Fruit fly (Drosophila melanogaster) whole organism, embryonic: ENCODE data around the gene CG15047.

ENCODE experiments used
- ATbp ChIP-seq: fragments of 200-800 bp; sonication (Bioruptor generic); optimal IDR thresholded peaks from 2 replicates; lab custom pipeline; 2017; ENCODE audit warnings: missing biosample characterization, mild to moderate bottlenecking, missing genetic modification characterization, missing genetic modification reagents
- CG10979 ChIP-seq: fragments of 200-800 bp; sonication (Bioruptor generic); optimal IDR thresholded peaks from 2 replicates; lab custom pipeline; 2018; ENCODE audit warnings: missing biosample characterization, mild to moderate bottlenecking, missing genetic modification characterization, moderate library complexity
- CG11504 ChIP-seq: fragments of 200-800 bp; sonication (Bioruptor generic); optimal IDR thresholded peaks from 3 replicates; lab custom pipeline; 2019; ENCODE audit warnings: missing biosample characterization, mild to moderate bottlenecking, missing genetic modification characterization, moderate library complexity
- CG14710 ChIP-seq: fragments of 200-800 bp; sonication (Bioruptor generic); optimal IDR thresholded peaks from 3 replicates; lab custom pipeline; 2019; ENCODE audit warnings: missing biosample characterization, mild to moderate bottlenecking, missing genetic modification characterization, moderate library complexity
- CG17912 ChIP-seq: fragments of 200-800 bp; sonication (Bioruptor generic); optimal IDR thresholded peaks from 2 replicates; lab custom pipeline; 2018; ENCODE audit warnings: missing biosample characterization, mild to moderate bottlenecking, missing genetic modification characterization
- CG18262 ChIP-seq: fragments of 200-800 bp; optimal IDR thresholded peaks from 3 replicates; lab custom pipeline; 2019; ENCODE audit warnings: missing biosample characterization, mild to moderate bottlenecking, missing genetic modification characterization, moderate library complexity
- CG18599 ChIP-seq: fragments of 200-800 bp; sonication (Bioruptor generic); optimal IDR thresholded peaks from 3 replicates; lab custom pipeline; 2017; ENCODE audit warnings: missing biosample characterization, missing genetic modification characterization, mild to moderate bottlenecking, moderate library complexity, missing genetic modification reagents
- CG18764 ChIP-seq: fragments of 200-800 bp; sonication (Bioruptor generic); optimal IDR thresholded peaks from 3 replicates; lab custom pipeline; 2016; ENCODE audit warnings: missing biosample characterization, missing genetic modification characterization
- CG2120 ChIP-seq: fragments of 200-800 bp; sonication (Bioruptor generic); optimal IDR thresholded peaks from 3 replicates; lab custom pipeline; 2016; ENCODE audit warnings: missing biosample characterization, missing genetic modification characterization
- CG2678 ChIP-seq: fragments of 200-800 bp; sonication (Bioruptor generic); optimal IDR thresholded peaks from 3 replicates; lab custom pipeline; 2019; ENCODE audit warnings: missing biosample characterization, mild to moderate bottlenecking, missing genetic modification characterization, moderate library complexity
- CG2712 ChIP-seq: fragments of 200-800 bp; optimal IDR thresholded peaks from 3 replicates; lab custom pipeline; 2019; ENCODE audit warnings: missing biosample characterization, mild to moderate bottlenecking, missing genetic modification characterization, moderate library complexity
- CG32772 ChIP-seq: fragments of 200-800 bp; sonication (Bioruptor generic); IDR thresholded peaks from 2 replicates; pipeline ENCODE4 v1.3.6; 2022; ENCODE audit warnings: missing biosample characterization, missing genetic modification characterization
- CG4424 ChIP-seq: fragments of 200-800 bp; sonication (Bioruptor generic); optimal IDR thresholded peaks from 3 replicates; lab custom pipeline; 2016; ENCODE audit warnings: missing biosample characterization, missing genetic modification characterization
- CG6175 ChIP-seq: fragments of 200-800 bp; sonication (Bioruptor generic); IDR thresholded peaks from 3 replicates; pipeline ENCODE4 v1.3.6; 2022; ENCODE audit warnings: missing biosample characterization, missing genetic modification characterization
- CG6654 ChIP-seq: fragments of 200-800 bp; sonication (Bioruptor generic); optimal IDR thresholded peaks from 2 replicates; lab custom pipeline; 2017; ENCODE audit warnings: missing biosample characterization, mild to moderate bottlenecking, missing genetic modification characterization
- CG8388 ChIP-seq: fragments of 200-800 bp; sonication (Bioruptor generic); optimal IDR thresholded peaks from 2 replicates; lab custom pipeline; 2019; ENCODE audit warnings: missing biosample characterization, mild to moderate bottlenecking, missing genetic modification characterization, moderate library complexity
- Chrac-16 ChIP-seq: fragments of 200-800 bp; sonication (Bioruptor generic); optimal IDR thresholded peaks from 3 replicates; lab custom pipeline; 2016; ENCODE audit warnings: missing biosample characterization, missing genetic modification characterization
- Drgx ChIP-seq: fragments of 200-800 bp; sonication (Bioruptor generic); IDR thresholded peaks from 2 replicates; pipeline ENCODE4 v1.3.6; 2022; ENCODE audit warnings: missing biosample characterization, missing genetic modification characterization
- Ets65A ChIP-seq: fragments of 200-800 bp; sonication (Bioruptor generic); peaks from one replicate; lab custom pipeline; 2016; ENCODE audit warnings: missing biosample characterization, missing genetic modification characterization
- Hsf ChIP-seq: fragments of 200-800 bp; sonication (Bioruptor generic); optimal IDR thresholded peaks from 3 replicates; lab custom pipeline; 2016; ENCODE audit warnings: missing biosample characterization, missing genetic modification characterization
- Med ChIP-seq: fragments of 200-800 bp; sonication (Bioruptor generic); peaks from one replicate; lab custom pipeline; 2016; ENCODE audit warnings: missing biosample characterization, missing genetic modification characterization, mild to moderate bottlenecking, inconsistent platforms, moderate library complexity
- NFAT ChIP-seq: fragments of 200-800 bp; sonication (Bioruptor generic); IDR thresholded peaks from 2 replicates; pipeline ENCODE4 v1.3.6; 2022; ENCODE audit warnings: missing biosample characterization, missing genetic modification characterization
- Ptx1 ChIP-seq: fragments of 200-800 bp; sonication (Bioruptor generic); IDR thresholded peaks from 2 replicates; pipeline ENCODE4 v1.3.6; 2022; ENCODE audit warnings: missing biosample characterization, missing genetic modification characterization
- Six4 ChIP-seq: fragments of 200-800 bp; sonication (Bioruptor generic); optimal IDR thresholded peaks from 2 replicates; lab custom pipeline; 2016; ENCODE audit warnings: missing biosample characterization, missing genetic modification characterization
- Taf1 ChIP-seq: fragments of 200-800 bp; sonication (Bioruptor generic); IDR thresholded peaks from 2 replicates; pipeline ENCODE4 v1.3.6; 2022; ENCODE audit warnings: missing biosample characterization, missing genetic modification characterization
- Xrp1 ChIP-seq: fragments of 200-800 bp; sonication (Bioruptor generic); IDR thresholded peaks from 2 replicates; pipeline ENCODE4 v1.3.6; 2022; ENCODE audit warnings: missing biosample characterization, missing genetic modification characterization
- az2 ChIP-seq: fragments of 200-800 bp; sonication (Bioruptor generic); optimal IDR thresholded peaks from 3 replicates; lab custom pipeline; 2016; ENCODE audit warnings: missing biosample characterization, missing genetic modification characterization
- bsh ChIP-seq, 2 experiments: fragments of 200-800 bp; sonication (Bioruptor generic); optimal IDR thresholded peaks; 2 replicates each; lab custom pipeline; 2017 to 2018; ENCODE audit warnings: mild to moderate bottlenecking in 2 of 2, missing biosample characterization in 2 of 2, missing genetic modification characterization in 2 of 2, moderate library complexity in 1 of 2
- dmrt11E ChIP-seq: fragments of 200-800 bp; sonication (Bioruptor generic); optimal IDR thresholded peaks from 3 replicates; lab custom pipeline; 2018; ENCODE audit warnings: missing biosample characterization, mild to moderate bottlenecking, missing genetic modification characterization, moderate library complexity
- fd96Cb ChIP-seq: fragments of 200-800 bp; sonication (Bioruptor generic); optimal IDR thresholded peaks from 2 replicates; lab custom pipeline; 2018; ENCODE audit warnings: missing biosample characterization, mild to moderate bottlenecking, missing genetic modification characterization, moderate library complexity
- gfzf ChIP-seq: fragments of 200-800 bp; sonication (Bioruptor generic); optimal IDR thresholded peaks from 2 replicates; lab custom pipeline; 2016; ENCODE audit warnings: missing biosample characterization, mild to moderate bottlenecking, missing genetic modification characterization, moderate library complexity
- grau ChIP-seq: fragments of 200-800 bp; optimal IDR thresholded peaks from 3 replicates; lab custom pipeline; 2019; ENCODE audit warnings: missing biosample characterization, mild to moderate bottlenecking, missing genetic modification characterization, moderate library complexity
- ind ChIP-seq: fragments of 200-800 bp; sonication (Bioruptor generic); optimal IDR thresholded peaks from 3 replicates; lab custom pipeline; 2016; ENCODE audit warnings: missing biosample characterization, missing genetic modification characterization
- kay ChIP-seq: fragments of 200-800 bp; sonication (Bioruptor generic); optimal IDR thresholded peaks from 2 replicates; lab custom pipeline; 2016; ENCODE audit warnings: missing biosample characterization, missing genetic modification characterization
- lola ChIP-seq, 3 experiments: fragments of >200 bp in 2 of 3; fragments of 200-800 bp in 1 of 3; sonication (Bioruptor generic) in 1 of 3; optimal IDR thresholded peaks; 2 replicates each; lab custom pipeline; 2017 to 2019; ENCODE audit warnings: missing biosample characterization in 3 of 3, missing genetic modification characterization in 3 of 3, mild to moderate bottlenecking in 1 of 3, moderate library complexity in 1 of 3
- lov ChIP-seq, 2 experiments: fragments of 200-800 bp in 1 of 2; fragments of >200 bp in 1 of 2; sonication (Bioruptor generic) in 1 of 2; IDR thresholded peaks in 1 of 2; optimal IDR thresholded peaks in 1 of 2; 2 replicates in 1 of 2; 3 replicates in 1 of 2; pipeline versions ENCODE4 v1.3.6 to Lab custom; 2017 to 2022; ENCODE audit warnings: missing biosample characterization in 1 of 2, missing genetic modification characterization in 1 of 2
- nmo ChIP-seq: fragments of 200-800 bp; sonication (Bioruptor generic); optimal IDR thresholded peaks from 2 replicates; lab custom pipeline; 2018; ENCODE audit warnings: missing biosample characterization, mild to moderate bottlenecking, missing genetic modification characterization, moderate library complexity
- pan ChIP-seq, 4 experiments: fragments of >200 bp in 3 of 4; fragments of 200-800 bp in 1 of 4; sonication (Bioruptor generic) in 1 of 4; optimal IDR thresholded peaks in 3 of 4; IDR thresholded peaks in 1 of 4; 2 replicates each; pipeline versions ENCODE4 v1.3.6 to Lab custom; 2017 to 2022; ENCODE audit warnings: missing biosample characterization in 2 of 4, missing genetic modification characterization in 2 of 4, mixed read lengths in 1 of 4
- phol ChIP-seq: fragments of 200-800 bp; sonication (Bioruptor generic); optimal IDR thresholded peaks from 3 replicates; lab custom pipeline; 2018; ENCODE audit warnings: missing biosample characterization, mild to moderate bottlenecking, missing genetic modification characterization, moderate library complexity
- pnt ChIP-seq: fragments of 200-800 bp; sonication (Bioruptor generic); optimal IDR thresholded peaks from 3 replicates; lab custom pipeline; 2016; ENCODE audit warnings: missing biosample characterization, missing genetic modification characterization
- prd ChIP-seq, 3 experiments: fragments of >200 bp in 2 of 3; fragments of 200-800 bp in 1 of 3; sonication (Bioruptor generic) in 1 of 3; optimal IDR thresholded peaks in 2 of 3; IDR thresholded peaks in 1 of 3; 2 replicates in 2 of 3; 3 replicates in 1 of 3; pipeline versions ENCODE4 v1.3.6 to Lab custom; 2017 to 2022; ENCODE audit warnings: missing biosample characterization in 1 of 3, missing genetic modification characterization in 1 of 3
- row ChIP-seq: fragments of 200-800 bp; sonication (Bioruptor generic); IDR thresholded peaks from 3 replicates; pipeline ENCODE4 v1.3.6; 2022; ENCODE audit warnings: missing biosample characterization, missing genetic modification characterization
- slbo ChIP-seq: fragments of 200-800 bp; sonication (Bioruptor generic); IDR thresholded peaks from 2 replicates; pipeline ENCODE4 v1.3.6; 2022; ENCODE audit warnings: missing biosample characterization, missing genetic modification characterization
- stc ChIP-seq: fragments of 200-800 bp; sonication (Bioruptor generic); IDR thresholded peaks from 2 replicates; pipeline ENCODE4 v1.3.6; 2022; ENCODE audit warnings: missing biosample characterization, missing genetic modification characterization
- tgo ChIP-seq: fragments of 200-800 bp; sonication (Bioruptor generic); IDR thresholded peaks from 3 replicates; pipeline ENCODE4 v1.3.6; 2022; ENCODE audit warnings: missing biosample characterization, missing genetic modification characterization
- tio ChIP-seq: fragments of 200-800 bp; sonication (Bioruptor generic); optimal IDR thresholded peaks from 2 replicates; lab custom pipeline; 2017; ENCODE audit warnings: missing biosample characterization, missing genetic modification characterization, inconsistent platforms

CG15047 gene

dm6 chrX:18540268-18540667, 11.8 kb downstream of the CG15047 start (continued):
- TF ChIP-seq Ptx1 (GFP tag; lab: Robert Waterston, UW): 0 out of 2 replicates have a peak, but pooled peaks have one; percentile 14
- TF ChIP-seq Drgx (GFP tag; lab: Robert Waterston, UW): peak; percentile 37; the same call in 1 of the 2 replicates
- no peak for TF ChIP-seq CG6175 (GFP tag; lab: Robert Waterston, UW)
- no peak for TF ChIP-seq Taf1 (GFP tag; lab: Robert Waterston, UW)
- no peak for TF ChIP-seq kay (GFP tag; lab: Kevin White, UChicago)
- TF ChIP-seq ind (GFP tag; lab: Kevin White, UChicago): no peak
- peak; percentile 14 for TF ChIP-seq phol (tag; lab: Kevin White, UChicago)
- TF ChIP-seq dmrt11E (tag; lab: Kevin White, UChicago): peak; percentile 26
- no peak for TF ChIP-seq gfzf
- TF ChIP-seq CG11504 (tag; lab: Kevin White, UChicago): peak; percentile 11

DNA sequence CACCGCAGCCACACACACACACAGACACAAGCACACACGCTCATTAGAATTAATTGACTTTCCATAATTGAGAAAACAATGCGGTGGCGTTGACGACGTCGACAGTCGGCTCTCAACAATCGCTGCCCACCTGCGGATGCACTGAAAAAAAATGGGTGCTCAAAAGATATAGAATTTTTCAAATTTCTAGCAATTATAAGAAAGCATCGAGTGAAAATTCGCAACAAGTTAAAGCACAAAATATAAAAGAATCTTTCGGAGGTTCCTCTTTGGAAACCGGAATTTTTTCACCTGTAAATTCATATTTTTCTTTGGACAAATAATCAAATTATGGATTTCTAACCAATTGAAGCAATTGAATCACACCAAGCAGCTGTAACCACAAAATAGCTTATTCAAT, 13.4 kb downstream of the CG15047 start:
- peak; percentile 1 for TF ChIP-seq Chrac-16
- TF ChIP-seq lola (GFP tag; optimal IDR thresholded peaks at IDR 0.05; lab: Kevin White, UChicago): peak in 1 of 3 experiments; percentile 17
- TF ChIP-seq grau (tag; lab: Kevin White, UChicago): peak; percentile 13
- no peak for TF ChIP-seq CG2120 (GFP tag; lab: Kevin White, UChicago)
- no peak for TF ChIP-seq Hsf (GFP tag; lab: Kevin White, UChicago)
- TF ChIP-seq CG4424 (GFP tag; lab: Kevin White, UChicago): peak; percentile 3
- peak; percentile 37 for TF ChIP-seq CG2678 (tag; lab: Kevin White, UChicago)
- TF ChIP-seq az2 (GFP tag; lab: Kevin White, UChicago): peak; percentile 26
- TF ChIP-seq Med (GFP tag; lab: Kevin White, UChicago): peak; percentile 9
- TF ChIP-seq lov (optimal IDR thresholded peaks at IDR 0.05; lab: Kevin White, UChicago): no peak
- TF ChIP-seq lov (GFP tag; IDR thresholded peaks at IDR 0.05; lab: Robert Waterston, UW): 0 out of 3 replicates have a peak, but pooled peaks have one; percentile 41
- peak; percentile 8 for TF ChIP-seq pnt (GFP tag; lab: Kevin White, UChicago)
- TF ChIP-seq NFAT: no peak
- TF ChIP-seq CG10979 (tag; lab: Kevin White, UChicago): peak; percentile 49
- peak; percentile 30 for TF ChIP-seq CG2712
- TF ChIP-seq CG18764: no peak
- TF ChIP-seq slbo (GFP tag; lab: Robert Waterston, UW): peak; percentile 10; the same call in 1 of the 2 replicates
- TF ChIP-seq prd (optimal IDR thresholded peaks at IDR 0.05; lab: Kevin White, UChicago): no peak
- peak; percentile 55; the same call in 2 of the 3 replicates for TF ChIP-seq prd (GFP tag; IDR thresholded peaks at IDR 0.05; lab: Robert Waterston, UW)
- TF ChIP-seq CG11504 (tag; lab: Kevin White, UChicago): peak; percentile 44
- no peak for TF ChIP-seq CG17912 (GFP tag; lab: Kevin White, UChicago)
- peak; percentile 41 for TF ChIP-seq CG18262 (tag; lab: Kevin White, UChicago)
- peak; percentile 15 for TF ChIP-seq ATbp
- TF ChIP-seq pan (optimal IDR thresholded peaks at IDR 0.05; lab: Kevin White, UChicago): no peak
- peak in 1 of 2 experiments; percentile 36 for TF ChIP-seq pan (GFP tag; optimal IDR thresholded peaks at IDR 0.05 in 1 of 2, IDR thresholded peaks at IDR 0.05 in 1 of 2)
- TF ChIP-seq fd96Cb (tag; lab: Kevin White, UChicago): peak; percentile 30
- peak; percentile 17; the same call in 1 of the 3 replicates for TF ChIP-seq row
- 0 out of 2 replicates have a peak, but pooled peaks have one; percentile 14 for TF ChIP-seq stc (GFP tag; lab: Robert Waterston, UW)
- TF ChIP-seq tio: peak; percentile 18
- peak; percentile 10 for TF ChIP-seq CG8388 (GFP tag; lab: Kevin White, UChicago)
- TF ChIP-seq CG32772: 0 out of 2 replicates have a peak, but pooled peaks have one; percentile 17
- TF ChIP-seq tgo (GFP tag; lab: Robert Waterston, UW): peak; percentile 16; the same call in 1 of the 3 replicates
- TF ChIP-seq CG14710: peak; percentile 2
- TF ChIP-seq Ets65A: no peak
- peak; percentile 47 for TF ChIP-seq phol (tag; lab: Kevin White, UChicago)
- TF ChIP-seq Six4: no peak
- peak; percentile 4 to 43 for TF ChIP-seq bsh (GFP tag; optimal IDR thresholded peaks at IDR 0.05; lab: Kevin White, UChicago)
- no peak for TF ChIP-seq CG18599
- TF ChIP-seq Xrp1 (GFP tag; lab: Robert Waterston, UW): peak; percentile 69; the same call in 1 of the 2 replicates
- TF ChIP-seq nmo (GFP tag; lab: Kevin White, UChicago): peak; percentile 26
- TF ChIP-seq CG6654 (GFP tag; lab: Kevin White, UChicago): no peak
